Fruit fly (Drosophila melanogaster): ENCODE data around the gene CG14089.

Gene CG14089

dm6 chr3L:19260278-19260803 lies 20.3 kb downstream of the CG14089 start, which contains the start of gene nes (continued):
- TF ChIP-seq CG3281 (GFP tag; optimal IDR thresholded peaks at IDR 0.05) (no peak), CG6791 (GFP tag; IDR thresholded peaks at IDR 0.05; ENCODE audit: partially characterized antibody) (no peak), CG11560 (tag; IDR thresholded peaks at IDR 0.05) (no peak), CG4820 (GFP tag; optimal IDR thresholded peaks at IDR 0.05) (no peak), fd102C (GFP tag; optimal IDR thresholded peaks at IDR 0.05) (no peak), Hmx (GFP tag; optimal IDR thresholded peaks at IDR 0.05) (no peak), CG34422 (GFP tag; IDR thresholded peaks at IDR 0.05) (peak; percentile 8; the same call in 1 of the 3 replicates), dan (GFP tag; IDR thresholded peaks at IDR 0.05) (no peak), onecut (GFP tag; IDR thresholded peaks at IDR 0.05) (no peak), HLH3B (GFP tag; IDR thresholded peaks at IDR 0.05) (no peak), Atf3 (GFP tag; optimal IDR thresholded peaks at IDR 0.05) (no peak), nerfin-1 (tag; optimal IDR thresholded peaks at IDR 0.05) (no peak), twi (tag; optimal IDR thresholded peaks at IDR 0.05) (no peak), TFAM (GFP tag; optimal IDR thresholded peaks at IDR 0.05) (no peak), D19A (tag; optimal IDR thresholded peaks at IDR 0.05) (no peak), Xbp1 (GFP tag; optimal IDR thresholded peaks at IDR 0.05) (peak; percentile 38), CG12104 (GFP tag; optimal IDR thresholded peaks at IDR 0.05) (no peak), gem (tag; optimal IDR thresholded peaks at IDR 0.05) (peak; percentile 7), lmd (GFP tag; IDR thresholded peaks at IDR 0.05) (no peak; the same call in 1 of the 2 replicates), pum (GFP tag; optimal IDR thresholded peaks at IDR 0.05) (no peak), tin (GFP tag; optimal IDR thresholded peaks at IDR 0.05) (no peak), lbe (GFP tag; optimal IDR thresholded peaks at IDR 0.05) (no peak), CG4328 (GFP tag; optimal IDR thresholded peaks at IDR 0.05) (no peak), CG18764 (GFP tag; optimal IDR thresholded peaks at IDR 0.05) (no peak), vfl (GFP tag; optimal IDR thresholded peaks at IDR 0.05) (no peak), CG7987 (GFP tag; optimal IDR thresholded peaks at IDR 0.05) (peak; percentile 40), fu2 (GFP tag; optimal IDR thresholded peaks at IDR 0.05) (no peak), Dek (tag; optimal IDR thresholded peaks at IDR 0.05) (no peak), CG2889 (GFP tag; IDR thresholded peaks at IDR 0.05) (no peak), CG3163 (GFP tag; optimal IDR thresholded peaks at IDR 0.05) (no peak), CG30403 (GFP tag; optimal IDR thresholded peaks at IDR 0.05) (no peak), CG11247 (GFP tag; IDR thresholded peaks at IDR 0.05) (no peak), Bteb2 (GFP tag; optimal IDR thresholded peaks at IDR 0.05) (no peak), NC2β (GFP tag; optimal IDR thresholded peaks at IDR 0.05) (no peak), klu (GFP tag; IDR thresholded peaks at IDR 0.05) (no peak), br (optimal IDR thresholded peaks at IDR 0.05) (no peak), HLH54F (GFP tag; optimal IDR thresholded peaks at IDR 0.05) (no peak), danr (GFP tag; IDR thresholded peaks at IDR 0.05) (no peak), CG18599 (GFP tag; optimal IDR thresholded peaks at IDR 0.05) (no peak), trh (GFP tag; optimal IDR thresholded peaks at IDR 0.05) (no peak), Dfd (GFP tag; optimal IDR thresholded peaks at IDR 0.05) (no peak), CG10147 (GFP tag; optimal IDR thresholded peaks at IDR 0.05) (peak; percentile 37), disco-r (GFP tag; optimal IDR thresholded peaks at IDR 0.05) (no peak), crc (GFP tag; optimal IDR thresholded peaks at IDR 0.05) (no peak), eyg (GFP tag; optimal IDR thresholded peaks at IDR 0.05) (no peak), luna (GFP tag; optimal IDR thresholded peaks at IDR 0.05) (no peak), CG32532 (GFP tag; IDR thresholded peaks at IDR 0.05) (peak; percentile 49; the same call in 1 of the 2 replicates), CoRest (tag; optimal IDR thresholded peaks at IDR 0.05) (peak; percentile 3), zfh1 (GFP tag; IDR thresholded peaks at IDR 0.05) (no peak), ind (GFP tag; optimal IDR thresholded peaks at IDR 0.05) (peak; percentile 21), HLHmδ (GFP tag; optimal IDR thresholded peaks at IDR 0.05) (no peak), CG4424 (GFP tag; optimal IDR thresholded peaks at IDR 0.05) (no peak), exex (tag; optimal IDR thresholded peaks at IDR 0.05) (peak; percentile 71)
